Fruit fly (Drosophila melanogaster) whole organism, embryonic: Measurements from ENCODE around the gene fz.

Experiments
- ATbp ChIP-seq: fragments of 200-800 bp; sonication (Bioruptor generic); optimal IDR thresholded peaks from 2 replicates; lab custom pipeline; 2017; ENCODE audit warnings: missing biosample characterization, mild to moderate bottlenecking, missing genetic modification characterization, missing genetic modification reagents
- Atf-2 ChIP-seq: fragments of 200-800 bp; sonication (Bioruptor generic); optimal IDR thresholded peaks from 2 replicates; lab custom pipeline; 2016; ENCODE audit warnings: missing biosample characterization, missing genetic modification characterization
- CG10274 ChIP-seq: fragments of 200-800 bp; sonication (Bioruptor generic); optimal IDR thresholded peaks from 3 replicates; lab custom pipeline; 2017; ENCODE audit warnings: missing biosample characterization, mild to moderate bottlenecking, missing genetic modification characterization
- CG11085 ChIP-seq: fragments of 200-800 bp; sonication (Bioruptor generic); IDR thresholded peaks from 2 replicates; pipeline ENCODE4 v1.3.6; 2022; ENCODE audit warnings: missing biosample characterization, missing genetic modification characterization
- CG12219 ChIP-seq: fragments of 200-800 bp; sonication (Bioruptor generic); optimal IDR thresholded peaks from 3 replicates; lab custom pipeline; 2018; ENCODE audit warnings: missing biosample characterization, mild to moderate bottlenecking, missing genetic modification characterization
- CG12659 ChIP-seq: fragments of 200-800 bp; sonication (Bioruptor generic); optimal IDR thresholded peaks from 3 replicates; lab custom pipeline; 2017; ENCODE audit warnings: mild to moderate bottlenecking, missing biosample characterization, missing genetic modification reagents, missing genetic modification characterization
- CG13296 ChIP-seq: fragments of 200-800 bp; sonication (Bioruptor generic); optimal IDR thresholded peaks from 3 replicates; lab custom pipeline; 2018; ENCODE audit warnings: missing biosample characterization, mild to moderate bottlenecking, missing genetic modification characterization
- CG13894 ChIP-seq: fragments of 200-800 bp; sonication (Bioruptor generic); optimal IDR thresholded peaks from 3 replicates; lab custom pipeline; 2018; ENCODE audit warnings: missing biosample characterization, mild to moderate bottlenecking, missing genetic modification characterization, moderate library complexity
- CG17328 ChIP-seq: fragments of 200-800 bp; sonication (Bioruptor generic); IDR thresholded peaks from 2 replicates; pipeline ENCODE4 v1.3.6; 2022; ENCODE audit warnings: missing biosample characterization, missing genetic modification characterization
- CG17361 ChIP-seq: fragments of 200-800 bp; sonication (Bioruptor generic); IDR thresholded peaks from 3 replicates; pipeline ENCODE4 v1.3.6; 2022; ENCODE audit warnings: missing biosample characterization, missing genetic modification characterization
- CG18599 ChIP-seq: fragments of 200-800 bp; sonication (Bioruptor generic); optimal IDR thresholded peaks from 3 replicates; lab custom pipeline; 2017; ENCODE audit warnings: missing biosample characterization, missing genetic modification characterization, mild to moderate bottlenecking, moderate library complexity, missing genetic modification reagents
- CG2129 ChIP-seq: fragments of 200-800 bp; sonication (Bioruptor generic); IDR thresholded peaks from 2 replicates; pipeline ENCODE4 v1.3.6; 2022; ENCODE audit warnings: missing biosample characterization, missing genetic modification characterization; ENCODE audit not compliant: partially characterized antibody
- CG31224 ChIP-seq: fragments of 200-800 bp; sonication (Bioruptor generic); IDR thresholded peaks from 2 replicates; pipeline ENCODE4 v1.3.6; 2022; ENCODE audit warnings: missing biosample characterization, missing genetic modification characterization
- CG31388 ChIP-seq: fragments of 200-800 bp; sonication (Bioruptor generic); optimal IDR thresholded peaks from 2 replicates; lab custom pipeline; 2016; ENCODE audit warnings: missing biosample characterization, missing genetic modification characterization
- CG3407 ChIP-seq: fragments of 200-800 bp; sonication (Bioruptor generic); optimal IDR thresholded peaks from 2 replicates; lab custom pipeline; 2018; ENCODE audit warnings: missing biosample characterization, mild to moderate bottlenecking, missing genetic modification characterization
- CG34422 ChIP-seq: fragments of 200-800 bp; sonication (Bioruptor generic); IDR thresholded peaks from 3 replicates; pipeline ENCODE4 v1.3.6; 2022; ENCODE audit warnings: missing biosample characterization, missing genetic modification characterization
- CG7963 ChIP-seq: fragments of 200-800 bp; sonication (Bioruptor generic); IDR thresholded peaks from 3 replicates; pipeline ENCODE4 v1.3.6; 2022; ENCODE audit warnings: missing biosample characterization, missing genetic modification characterization; ENCODE audit not compliant: partially characterized antibody
- CG8388 ChIP-seq: fragments of 200-800 bp; sonication (Bioruptor generic); optimal IDR thresholded peaks from 2 replicates; lab custom pipeline; 2019; ENCODE audit warnings: missing biosample characterization, mild to moderate bottlenecking, missing genetic modification characterization, moderate library complexity
- CG9437 ChIP-seq: fragments of 200-800 bp; sonication (Bioruptor generic); optimal IDR thresholded peaks from 2 replicates; lab custom pipeline; 2018; ENCODE audit warnings: missing biosample characterization, mild to moderate bottlenecking, missing genetic modification characterization
- Chrac-16 ChIP-seq: fragments of 200-800 bp; sonication (Bioruptor generic); optimal IDR thresholded peaks from 3 replicates; lab custom pipeline; 2016; ENCODE audit warnings: missing biosample characterization, missing genetic modification characterization
- Dfd ChIP-seq, 2 experiments: fragments of >200 bp; optimal IDR thresholded peaks; 2 replicates each; lab custom pipeline; 2017; ENCODE audit warnings: missing biosample characterization in 2 of 2, missing genetic modification characterization in 2 of 2
- Hand ChIP-seq: fragments of 200-800 bp; sonication (Bioruptor generic); optimal IDR thresholded peaks from 2 replicates; lab custom pipeline; 2017; ENCODE audit warnings: mild to moderate bottlenecking, missing biosample characterization, missing genetic modification reagents, missing genetic modification characterization
- MBD-R2 ChIP-seq: fragments of 200-800 bp; sonication (Bioruptor generic); IDR thresholded peaks from 2 replicates; pipeline ENCODE4 v1.3.6; 2022; ENCODE audit warnings: missing biosample characterization, missing genetic modification characterization
- MTF-1 ChIP-seq: fragments of 200-800 bp; sonication (Bioruptor generic); optimal IDR thresholded peaks from 2 replicates; lab custom pipeline; 2018; ENCODE audit warnings: missing biosample characterization, mild to moderate bottlenecking, missing genetic modification characterization, borderline replicate concordance
- Mes4 ChIP-seq: fragments of 200-800 bp; sonication (Bioruptor generic); optimal IDR thresholded peaks from 2 replicates; lab custom pipeline; 2016; ENCODE audit warnings: missing biosample characterization, missing genetic modification characterization
- Myb ChIP-seq: fragments of 200-800 bp; sonication (Bioruptor generic); optimal IDR thresholded peaks from 2 replicates; lab custom pipeline; 2016; ENCODE audit warnings: missing biosample characterization, missing genetic modification characterization
- Sox102F ChIP-seq: fragments of 200-800 bp; sonication (Bioruptor generic); optimal IDR thresholded peaks from 2 replicates; lab custom pipeline; 2018; ENCODE audit warnings: missing biosample characterization, mild to moderate bottlenecking, missing genetic modification characterization, moderate library complexity
- Trl ChIP-seq, 3 experiments: fragments of >200 bp in 2 of 3; fragments of 200-800 bp in 1 of 3; sonication (Bioruptor generic) in 1 of 3; optimal IDR thresholded peaks; 2 replicates in 1 of 3; 3 replicates in 2 of 3; lab custom pipeline; 2016 to 2017; ENCODE audit warnings: missing biosample characterization in 1 of 3, missing genetic modification characterization in 1 of 3
- Vsx1 ChIP-seq: fragments of 200-800 bp; sonication (Bioruptor generic); optimal IDR thresholded peaks from 2 replicates; lab custom pipeline; 2017; ENCODE audit warnings: missing biosample characterization, mild to moderate bottlenecking, missing genetic modification characterization, missing genetic modification reagents
- ato ChIP-seq: fragments of 200-800 bp; sonication (Bioruptor generic); IDR thresholded peaks from 2 replicates; pipeline ENCODE4 v1.3.6; 2022; ENCODE audit warnings: missing biosample characterization, missing genetic modification characterization; ENCODE audit not compliant: partially characterized antibody
- br ChIP-seq: fragments of >200 bp; optimal IDR thresholded peaks from 2 replicates; lab custom pipeline; 2017
- chinmo ChIP-seq: fragments of 200-800 bp; sonication (Bioruptor generic); IDR thresholded peaks from 4 replicates; pipeline ENCODE4 v1.3.6; 2022; ENCODE audit warnings: missing biosample characterization, missing genetic modification characterization; ENCODE audit not compliant: partially characterized antibody
- cwo ChIP-seq: fragments of 200-800 bp; sonication (Bioruptor generic); optimal IDR thresholded peaks from 3 replicates; lab custom pipeline; 2017; ENCODE audit warnings: missing biosample characterization, missing genetic modification characterization, mild to moderate bottlenecking, moderate library complexity, missing genetic modification reagents
- danr ChIP-seq: fragments of 200-800 bp; sonication (Bioruptor generic); IDR thresholded peaks from 2 replicates; pipeline ENCODE4 v1.3.6; 2022; ENCODE audit warnings: missing biosample characterization, missing genetic modification characterization
- dimm ChIP-seq: fragments of 200-800 bp; sonication (Bioruptor generic); IDR thresholded peaks from 2 replicates; pipeline ENCODE4 v1.3.6; 2022; ENCODE audit warnings: missing biosample characterization, missing genetic modification characterization
- dm ChIP-seq: fragments of 200-800 bp; sonication (Bioruptor generic); optimal IDR thresholded peaks from 3 replicates; lab custom pipeline; 2016; ENCODE audit warnings: missing biosample characterization, missing genetic modification characterization
- esg ChIP-seq: fragments of 200-800 bp; sonication (Bioruptor generic); conservative IDR thresholded peaks from 2 replicates; pipeline ENCODE4 v1.3.6; 2022; ENCODE audit warnings: missing biosample characterization, missing genetic modification characterization
- gcm ChIP-seq: fragments of 200-800 bp; sonication (Bioruptor generic); optimal IDR thresholded peaks from 2 replicates; lab custom pipeline; 2019; ENCODE audit warnings: missing biosample characterization, mild to moderate bottlenecking, missing genetic modification characterization, moderate library complexity
- jing ChIP-seq: fragments of 200-800 bp; sonication (Bioruptor generic); optimal IDR thresholded peaks from 2 replicates; lab custom pipeline; 2018; ENCODE audit warnings: missing biosample characterization, mild to moderate bottlenecking, missing genetic modification characterization
- jumu ChIP-seq: fragments of 200-800 bp; sonication (Bioruptor generic); optimal IDR thresholded peaks from 3 replicates; lab custom pipeline; 2016; ENCODE audit warnings: missing biosample characterization, missing genetic modification characterization
- mam ChIP-seq: fragments of 200-800 bp; sonication (Bioruptor generic); optimal IDR thresholded peaks from 3 replicates; lab custom pipeline; 2016; ENCODE audit warnings: missing biosample characterization, missing genetic modification characterization
- mld ChIP-seq: fragments of 200-800 bp; sonication (Bioruptor generic); IDR thresholded peaks from 3 replicates; pipeline ENCODE4 v1.3.6; 2022; ENCODE audit warnings: missing biosample characterization, missing genetic modification characterization; ENCODE audit not compliant: partially characterized antibody
- onecut ChIP-seq: fragments of 200-800 bp; sonication (Bioruptor generic); IDR thresholded peaks from 2 replicates; pipeline ENCODE4 v1.3.6; 2022; ENCODE audit warnings: missing biosample characterization, missing genetic modification characterization
- org-1 ChIP-seq: fragments of 200-800 bp; sonication (Bioruptor generic); optimal IDR thresholded peaks from 2 replicates; lab custom pipeline; 2017; ENCODE audit warnings: missing biosample characterization, missing genetic modification characterization
- pita ChIP-seq: fragments of 200-800 bp; sonication (Bioruptor generic); optimal IDR thresholded peaks from 2 replicates; lab custom pipeline; 2017; ENCODE audit warnings: missing biosample characterization, mild to moderate bottlenecking, missing genetic modification characterization
- so ChIP-seq: fragments of 200-800 bp; sonication (Bioruptor generic); IDR thresholded peaks from 3 replicates; pipeline ENCODE4 v1.3.6; 2022; ENCODE audit warnings: missing biosample characterization, missing genetic modification characterization
- stwl ChIP-seq: fragments of 200-800 bp; sonication (Bioruptor generic); optimal IDR thresholded peaks from 3 replicates; lab custom pipeline; 2018; ENCODE audit warnings: missing biosample characterization, mild to moderate bottlenecking, missing genetic modification characterization, moderate library complexity
- sug ChIP-seq: fragments of 200-800 bp; optimal IDR thresholded peaks from 2 replicates; lab custom pipeline; 2019; ENCODE audit warnings: missing biosample characterization, mild to moderate bottlenecking, missing genetic modification characterization, moderate library complexity
- wdn ChIP-seq: fragments of 200-800 bp; sonication (Bioruptor generic); IDR thresholded peaks from 2 replicates; pipeline ENCODE4 v1.3.6; 2022; ENCODE audit warnings: missing biosample characterization, missing genetic modification characterization

fz gene

DNA sequence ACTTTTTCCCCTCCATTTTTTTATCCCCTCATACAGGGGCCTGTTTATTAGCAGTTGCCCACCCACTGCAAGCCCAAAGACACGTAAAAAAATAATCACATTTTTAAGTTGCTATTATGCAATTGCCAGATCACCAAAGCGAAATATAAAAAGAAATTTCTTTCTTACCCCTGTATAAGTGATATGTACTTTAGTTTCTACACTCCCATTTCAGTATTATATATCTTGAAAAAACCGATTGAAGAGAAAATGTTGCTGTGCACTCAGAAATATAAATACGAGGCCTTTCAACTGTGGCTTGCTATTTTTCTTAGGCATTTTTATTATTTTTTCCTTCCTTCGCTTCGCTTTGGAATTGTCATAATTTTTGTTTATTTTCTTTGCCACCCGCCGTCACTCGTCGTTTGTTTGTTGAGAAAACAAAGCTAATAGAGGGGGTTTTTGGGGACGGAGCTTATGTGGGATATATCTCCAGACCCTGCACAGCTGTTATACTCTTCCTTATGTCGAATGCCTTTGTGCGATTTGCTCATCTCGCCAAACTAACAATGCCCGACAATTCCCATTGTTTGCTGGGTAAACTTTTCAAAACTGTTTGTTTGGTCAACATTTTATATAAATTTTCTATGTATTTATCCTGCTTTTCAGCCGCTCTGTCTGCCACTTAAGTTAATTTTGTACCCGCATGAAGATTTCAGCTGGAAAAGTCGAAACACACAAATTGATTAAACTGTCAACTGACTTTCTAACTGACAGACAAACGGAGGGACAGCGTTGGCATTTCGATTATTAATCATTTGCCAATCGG, 80.3 kb downstream of the fz start (continued):
- no peak for TF ChIP-seq CG12219 (GFP tag; lab: Kevin White, UChicago)
- TF ChIP-seq Vsx1, result peak; percentile 48
- TF ChIP-seq CG13296 (GFP tag; lab: Kevin White, UChicago), result peak; percentile 15
- no peak for TF ChIP-seq jumu (GFP tag; lab: Kevin White, UChicago)
- no peak for TF ChIP-seq esg (GFP tag; lab: Robert Waterston, UW)
- no peak for TF ChIP-seq CG17328 (GFP tag; lab: Robert Waterston, UW)
- no peak for TF ChIP-seq Trl (optimal IDR thresholded peaks at IDR 0.05; lab: Kevin White, UChicago)
- no peak for TF ChIP-seq Trl (GFP tag; optimal IDR thresholded peaks at IDR 0.05; lab: Kevin White, UChicago)
- TF ChIP-seq mam (GFP tag; lab: Kevin White, UChicago), result no peak
- TF ChIP-seq Dfd (GFP tag; optimal IDR thresholded peaks at IDR 0.05; lab: Kevin White, UChicago), result no peak
- TF ChIP-seq org-1 (GFP tag; lab: Kevin White, UChicago), result no peak
- no peak for TF ChIP-seq danr (GFP tag; lab: Robert Waterston, UW)
- peak; percentile 12 for TF ChIP-seq stwl (tag; lab: Kevin White, UChicago)
- no peak for TF ChIP-seq Mes4 (GFP tag; lab: Kevin White, UChicago)
- TF ChIP-seq Atf-2 (GFP tag; lab: Kevin White, UChicago), result no peak
- TF ChIP-seq cwo, result peak; percentile 5
- no peak for TF ChIP-seq mld (GFP tag; lab: Robert Waterston, UW)
- TF ChIP-seq sug (tag; lab: Kevin White, UChicago), result no peak
- TF ChIP-seq gcm (GFP tag; lab: Kevin White, UChicago), result peak; percentile 65
- no peak for TF ChIP-seq ato
- TF ChIP-seq MBD-R2, result no peak
- no peak for TF ChIP-seq CG34422 (GFP tag; lab: Robert Waterston, UW)
- TF ChIP-seq CG17361 (GFP tag; lab: Robert Waterston, UW), result 0 out of 3 replicates have a peak, but pooled peaks have one; percentile 23
- no peak for TF ChIP-seq CG11085 (GFP tag; lab: Robert Waterston, UW)
- no peak for TF ChIP-seq CG9437 (GFP tag; lab: Kevin White, UChicago)
- TF ChIP-seq CG3407, result peak; percentile 39
- TF ChIP-seq CG7963, result no peak
- no peak for TF ChIP-seq onecut (GFP tag; lab: Robert Waterston, UW)
- TF ChIP-seq CG31224 (GFP tag; lab: Robert Waterston, UW), result no peak
- no peak for TF ChIP-seq Myb (GFP tag; lab: Kevin White, UChicago)
- peak; percentile 29 for TF ChIP-seq ATbp (GFP tag; lab: Kevin White, UChicago)
- peak; percentile 9 for TF ChIP-seq Sox102F (GFP tag; lab: Kevin White, UChicago)
- TF ChIP-seq CG8388 (GFP tag; lab: Kevin White, UChicago), result no peak
- TF ChIP-seq Hand (GFP tag; lab: Kevin White, UChicago), result no peak
- TF ChIP-seq pita (GFP tag; lab: Kevin White, UChicago), result no peak
- TF ChIP-seq CG2129 (GFP tag; lab: Robert Waterston, UW), result no peak
- no peak for TF ChIP-seq dimm (GFP tag; lab: Robert Waterston, UW)
- TF ChIP-seq CG18599, result peak; percentile 44
- TF ChIP-seq br (lab: Kevin White, UChicago), result no peak
- TF ChIP-seq chinmo (GFP tag; lab: Robert Waterston, UW), result no peak
- TF ChIP-seq MTF-1, result peak; percentile 26
- TF ChIP-seq CG12659 (GFP tag; lab: Kevin White, UChicago), result no peak
- TF ChIP-seq jing, result no peak
- TF ChIP-seq CG10274, result no peak
- TF ChIP-seq wdn (GFP tag; lab: Robert Waterston, UW), result no peak
- TF ChIP-seq CG13894 (tag; lab: Kevin White, UChicago), result peak; percentile 66
- TF ChIP-seq dm (GFP tag; lab: Kevin White, UChicago), result no peak
- TF ChIP-seq CG31388 (GFP tag; lab: Kevin White, UChicago), result no peak
- TF ChIP-seq Chrac-16 (GFP tag; lab: Kevin White, UChicago), result no peak
- no peak for TF ChIP-seq so (GFP tag; lab: Robert Waterston, UW)
